Fruit fly (Drosophila melanogaster): ENCODE measurements around the gene sna.

DNA sequence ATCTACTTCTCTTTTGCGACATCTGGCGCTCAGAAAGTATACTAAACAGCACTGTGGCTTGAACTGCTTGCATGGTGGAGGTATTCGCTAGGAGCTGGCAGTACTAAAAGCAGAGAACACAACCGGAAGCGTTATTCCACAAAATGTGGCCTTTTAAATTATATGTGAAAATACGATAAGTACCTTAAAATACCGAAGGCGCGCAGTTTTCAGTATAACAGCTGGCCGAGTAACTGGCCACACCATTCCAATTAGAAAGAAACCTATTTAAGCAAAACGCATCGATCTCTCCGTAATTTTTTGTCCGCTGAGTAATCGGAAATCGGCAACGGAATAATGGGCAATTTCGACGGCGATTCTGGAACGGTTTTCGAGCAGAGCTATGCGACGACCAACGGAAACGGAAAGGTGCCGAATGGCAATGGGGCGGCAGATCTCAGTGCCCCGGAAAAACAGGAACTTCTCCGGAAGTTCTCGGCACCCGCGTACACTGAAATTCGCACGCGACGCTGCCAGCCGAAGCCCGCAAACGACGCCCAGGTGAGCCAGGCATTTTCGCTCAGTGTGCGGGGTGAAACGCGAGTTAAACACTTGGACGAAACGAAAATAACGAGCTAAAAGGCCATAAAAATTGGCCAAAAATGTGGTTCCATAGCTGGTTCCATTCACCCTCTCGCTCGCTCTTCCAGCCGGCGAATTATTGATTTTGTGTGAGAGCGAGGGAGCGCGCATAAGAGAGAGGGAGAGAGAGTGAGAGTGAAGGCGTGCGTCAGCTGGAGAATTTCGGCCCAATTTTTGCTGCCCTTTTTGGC, 21.0 kb upstream of the sna start, which contains the start of gene lace:
- no peak for TF ChIP-seq GATAd (GFP tag; optimal IDR thresholded peaks at IDR 0.05)
- peak; percentile 31 for TF ChIP-seq Hnf4 (GFP tag; optimal IDR thresholded peaks at IDR 0.05)
- peak; percentile 17 for TF ChIP-seq psq (GFP tag; optimal IDR thresholded peaks at IDR 0.05)
- TF ChIP-seq lola (GFP tag; optimal IDR thresholded peaks at IDR 0.05): no peak
- TF ChIP-seq Hr78 (GFP tag; optimal IDR thresholded peaks at IDR 0.05): no peak
- TF ChIP-seq usp (GFP tag; optimal IDR thresholded peaks at IDR 0.05): no peak
- peak; percentile 55 for TF ChIP-seq fru (GFP tag; optimal IDR thresholded peaks at IDR 0.05)
- no peak for TF ChIP-seq N (GFP tag; optimal IDR thresholded peaks at IDR 0.05)
- no peak for TF ChIP-seq Jra (GFP tag; optimal IDR thresholded peaks at IDR 0.05)
- peak; percentile 53 for TF ChIP-seq HLH106 (tag; optimal IDR thresholded peaks at IDR 0.05)
- no peak for TF ChIP-seq Mio (GFP tag; optimal IDR thresholded peaks at IDR 0.05)
- no peak for TF ChIP-seq Rel (GFP tag; optimal IDR thresholded peaks at IDR 0.05)
- no peak for TF ChIP-seq Rel (tag; optimal IDR thresholded peaks at IDR 0.05)

Data from whole organism, wandering third instar larva.